Fruit fly (Drosophila melanogaster): ENCODE measurements around the gene CG33647.

DNA sequence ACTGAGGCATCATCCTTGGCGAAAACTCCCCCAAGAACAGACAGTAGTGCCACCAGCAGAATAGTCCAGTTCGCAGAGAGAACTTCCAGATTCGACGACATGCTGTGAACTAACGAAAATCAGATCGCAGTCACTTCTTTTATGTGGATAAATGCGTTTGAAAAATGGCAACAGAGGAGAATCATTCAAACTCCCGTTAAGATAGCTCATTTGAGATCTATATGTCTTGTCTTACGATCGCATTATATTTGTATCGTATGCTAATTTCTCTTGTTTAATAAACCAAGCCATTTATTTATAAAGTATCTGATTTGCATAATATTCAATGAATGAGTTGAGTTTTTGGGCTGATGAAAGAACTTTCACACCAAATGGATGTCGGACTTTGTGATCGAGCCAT lies 44.5 kb downstream of the CG33647 start, which contains the start of gene CG14089:
- no peak for TF ChIP-seq psq (optimal IDR thresholded peaks at IDR 0.05)
- no peak for TF ChIP-seq ttk (optimal IDR thresholded peaks at IDR 0.05)

Measured in Kc167 (cell line).